Fruit fly (Drosophila melanogaster): ENCODE results near the gene CG6700.
A peak's percentile ranks its signal among the peaks of the same experiment; 100 is the strongest.

Gene CG6700

dm6 chr2L:10856328-10856942 lies 14.0 kb upstream of the CG6700 start, which contains the start of gene Dnz1 (continued):
- TF ChIP-seq CG4318 (GFP tag; optimal IDR thresholded peaks at IDR 0.05) (no peak), lz (GFP tag; optimal IDR thresholded peaks at IDR 0.05) (peak; percentile 56), Hr4 (GFP tag; optimal IDR thresholded peaks at IDR 0.05) (peak; percentile 69), CG9139 (GFP tag; optimal IDR thresholded peaks at IDR 0.05) (no peak), Sox14 (GFP tag; optimal IDR thresholded peaks at IDR 0.05) (peak; percentile 42), Sox15 (GFP tag; optimal IDR thresholded peaks at IDR 0.05) (peak; percentile 5), salr (GFP tag; optimal IDR thresholded peaks at IDR 0.05) (peak in 1 of 2 experiments; percentile 17), CG8319 (GFP tag; optimal IDR thresholded peaks at IDR 0.05) (no peak), fd85E (GFP tag; optimal IDR thresholded peaks at IDR 0.05) (no peak), CG3919 (GFP tag; optimal IDR thresholded peaks at IDR 0.05) (peak; percentile 51), CG6792 (GFP tag; optimal IDR thresholded peaks at IDR 0.05) (peak; percentile 32), Met (GFP tag; optimal IDR thresholded peaks at IDR 0.05) (peak; percentile 56), fd59A (GFP tag; optimal IDR thresholded peaks at IDR 0.05) (no peak), net (GFP tag; optimal IDR thresholded peaks at IDR 0.05) (peak; percentile 50), Sox102F (GFP tag; optimal IDR thresholded peaks at IDR 0.05) (peak; percentile 25), pdm3 (GFP tag; optimal IDR thresholded peaks at IDR 0.05) (peak; percentile 70), esn (GFP tag; optimal IDR thresholded peaks at IDR 0.05) (peak; percentile 48), Ets96B (tag; optimal IDR thresholded peaks at IDR 0.05) (peak; percentile 48), CG11294 (GFP tag; IDR thresholded peaks at IDR 0.05) (0 out of 2 replicates have a peak, but pooled peaks have one; percentile 16), CG1621 (tag; optimal IDR thresholded peaks at IDR 0.05) (no peak), CG31627 (GFP tag; optimal IDR thresholded peaks at IDR 0.05) (peak; percentile 56), spab (GFP tag; optimal IDR thresholded peaks at IDR 0.05) (peak; percentile 6), CG6163 (GFP tag; IDR thresholded peaks at IDR 0.05) (no peak), CG3032 (tag; optimal IDR thresholded peaks at IDR 0.05) (peak; percentile 61), fkh (GFP tag; optimal IDR thresholded peaks at IDR 0.05) (peak; percentile 57), CG6276 (GFP tag; optimal IDR thresholded peaks at IDR 0.05) (no peak), acj6 (GFP tag; optimal IDR thresholded peaks at IDR 0.05) (peak; percentile 48), vri (GFP tag; optimal IDR thresholded peaks at IDR 0.05) (no peak), CG6854 (GFP tag; optimal IDR thresholded peaks at IDR 0.05) (no peak)

DNA sequence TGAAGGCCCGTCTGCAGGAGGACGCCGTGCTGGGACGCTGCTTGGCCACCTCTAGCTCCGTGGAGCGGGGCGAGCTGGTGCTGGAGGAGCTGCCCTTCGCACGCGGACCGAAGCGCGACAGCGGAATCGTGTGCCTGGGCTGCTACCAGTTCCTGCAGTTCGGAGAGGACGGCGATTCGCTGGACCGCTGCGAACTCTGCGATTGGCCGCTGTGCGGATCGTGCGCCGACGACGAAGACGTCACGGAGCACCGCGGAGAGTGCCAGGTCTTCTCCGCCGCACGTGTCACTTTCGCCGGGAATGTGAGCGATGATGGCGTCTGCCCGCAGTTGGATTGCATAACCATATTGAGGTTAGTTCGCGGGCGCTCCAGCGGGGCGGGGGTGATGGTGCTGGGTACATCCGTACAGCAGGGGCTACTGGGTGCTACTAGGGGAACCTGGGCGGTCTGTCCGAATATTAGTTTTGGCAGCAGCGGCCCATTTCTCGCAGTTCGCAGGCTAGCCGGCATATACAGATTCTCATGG lies 9.0 kb upstream of the CG6700 start:
- TF ChIP-seq Eip78C (GFP tag), result peak; percentile 11
- TF ChIP-seq CG32006 (GFP tag; optimal IDR thresholded peaks at IDR 0.05), result no peak

dm6 chr2L:10850320-10850990 lies 8.1 kb upstream of the CG6700 start, which contains the start of gene porin:
Gene porin, minus strand, starts transcription at chr2L:10850848.
- TF ChIP-seq Eip78C (GFP tag) (peak; percentile 69), CG9139 (GFP tag; optimal IDR thresholded peaks at IDR 0.05) (peak; percentile 17), ss (GFP tag; optimal IDR thresholded peaks at IDR 0.05) (peak; percentile 21 to 29), achi (GFP tag; optimal IDR thresholded peaks at IDR 0.05) (no peak), Ets21C (GFP tag; optimal IDR thresholded peaks at IDR 0.05) (no peak), Sox14 (GFP tag; optimal IDR thresholded peaks at IDR 0.05) (peak; percentile 11), vri (GFP tag; optimal IDR thresholded peaks at IDR 0.05) (peak; percentile 96), CG6854 (GFP tag; optimal IDR thresholded peaks at IDR 0.05) (peak; percentile 13), Eip93F (GFP tag; optimal IDR thresholded peaks at IDR 0.05) (no peak), esn (GFP tag; optimal IDR thresholded peaks at IDR 0.05) (peak; percentile 39), lz (GFP tag; optimal IDR thresholded peaks at IDR 0.05) (peak; percentile 13), svp (GFP tag) (peak; percentile 26), CG3032 (tag; optimal IDR thresholded peaks at IDR 0.05) (no peak), CG11294 (GFP tag; IDR thresholded peaks at IDR 0.05) (no peak), Eip75B (GFP tag; optimal IDR thresholded peaks at IDR 0.05) (no peak)

All from whole organism, prepupa.